Fruit fly (Drosophila melanogaster): ENCODE results near the gene CG32409.

CG32409 gene

DNA sequence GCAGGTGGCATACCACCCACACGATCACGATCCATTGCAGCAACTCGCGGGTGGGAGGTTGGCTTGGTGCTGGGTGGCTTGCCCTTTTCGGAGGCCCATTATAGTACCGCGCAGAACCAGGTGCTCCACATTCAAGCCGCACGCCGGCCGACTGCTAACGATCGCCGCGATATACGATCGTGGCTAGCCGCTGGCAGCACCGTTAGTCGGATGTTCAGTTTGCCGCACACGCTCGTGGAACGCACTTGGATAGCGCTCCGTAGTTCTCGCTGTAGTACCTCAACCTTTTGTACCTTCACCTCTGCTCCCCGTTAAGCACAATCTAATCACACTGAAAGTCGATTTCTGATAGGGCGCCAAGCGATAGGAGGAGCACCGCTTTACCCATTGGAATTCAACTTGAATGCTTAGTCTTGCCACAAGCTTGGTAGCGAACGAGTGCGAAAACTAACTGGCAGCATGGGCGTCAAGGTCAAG is 24.4 kb downstream of the CG32409 start, which contains the start of gene CG33523 (continued):
- TF ChIP-seq Atf3 (GFP tag; optimal IDR thresholded peaks at IDR 0.05): no peak
- TF ChIP-seq wdn (GFP tag; IDR thresholded peaks at IDR 0.05): no peak
- no peak for TF ChIP-seq run (tag; optimal IDR thresholded peaks at IDR 0.05)
- no peak for TF ChIP-seq Elba2 (GFP tag; optimal IDR thresholded peaks at IDR 0.05)
- TF ChIP-seq CG4854 (GFP tag; optimal IDR thresholded peaks at IDR 0.05): no peak
- TF ChIP-seq CG30020 (tag; optimal IDR thresholded peaks at IDR 0.05): no peak
- TF ChIP-seq CG12659 (GFP tag; optimal IDR thresholded peaks at IDR 0.05): no peak
- TF ChIP-seq CG1832 (GFP tag; optimal IDR thresholded peaks at IDR 0.05): no peak
- no peak for TF ChIP-seq CG2199 (GFP tag; IDR thresholded peaks at IDR 0.05)
- peak; percentile 39; the same call in 1 of the 2 replicates for TF ChIP-seq Atf6 (GFP tag; IDR thresholded peaks at IDR 0.05)
- peak; percentile 58 for TF ChIP-seq Jarid2 (GFP tag; optimal IDR thresholded peaks at IDR 0.05)
- TF ChIP-seq Med (GFP tag): peak; percentile 76
- TF ChIP-seq CG9609 (GFP tag; optimal IDR thresholded peaks at IDR 0.05): no peak
- 0 out of 2 replicates have a peak, but pooled peaks have one; percentile 14 for TF ChIP-seq Ptx1 (GFP tag; IDR thresholded peaks at IDR 0.05)
- TF ChIP-seq CG6765 (GFP tag; optimal IDR thresholded peaks at IDR 0.05): no peak
- no peak for TF ChIP-seq croc (GFP tag; conservative IDR thresholded peaks at IDR 0.05)
- TF ChIP-seq Eip74EF (GFP tag; optimal IDR thresholded peaks at IDR 0.05): no peak
- TF ChIP-seq Drgx (GFP tag; IDR thresholded peaks at IDR 0.05): no peak
- peak; percentile 27 for TF ChIP-seq Nf-YC (tag; optimal IDR thresholded peaks at IDR 0.05)
- TF ChIP-seq Neu2 (GFP tag; optimal IDR thresholded peaks at IDR 0.05; ENCODE audit: borderline replicate concordance): no peak
- TF ChIP-seq ERR (GFP tag; optimal IDR thresholded peaks at IDR 0.05): peak; percentile 12
- no peak for TF ChIP-seq inv (GFP tag; IDR thresholded peaks at IDR 0.05; ENCODE audit: partially characterized antibody)
- peak; percentile 11 for TF ChIP-seq gro (GFP tag; optimal IDR thresholded peaks at IDR 0.05)
- no peak for TF ChIP-seq CG7839 (tag; optimal IDR thresholded peaks at IDR 0.05)
- no peak for TF ChIP-seq CG31388 (GFP tag; optimal IDR thresholded peaks at IDR 0.05)
- TF ChIP-seq CG12769 (tag; optimal IDR thresholded peaks at IDR 0.05): peak; percentile 9
- no peak for TF ChIP-seq stc (GFP tag; IDR thresholded peaks at IDR 0.05)
- no peak for TF ChIP-seq CG17568 (GFP tag; optimal IDR thresholded peaks at IDR 0.05)
- TF ChIP-seq kni (GFP tag; optimal IDR thresholded peaks at IDR 0.05): peak; percentile 80
- TF ChIP-seq mam (GFP tag; optimal IDR thresholded peaks at IDR 0.05): no peak
- TF ChIP-seq CG7271 (tag; optimal IDR thresholded peaks at IDR 0.05): no peak
- TF ChIP-seq dmrt11E (tag; optimal IDR thresholded peaks at IDR 0.05): no peak
- TF ChIP-seq Mes4 (GFP tag; optimal IDR thresholded peaks at IDR 0.05): no peak
- TF ChIP-seq CG1603 (tag; optimal IDR thresholded peaks at IDR 0.05): no peak
- TF ChIP-seq slbo (GFP tag; IDR thresholded peaks at IDR 0.05): no peak
- no peak for TF ChIP-seq CG33557 (GFP tag; optimal IDR thresholded peaks at IDR 0.05)
- TF ChIP-seq CG2875 (GFP tag; optimal IDR thresholded peaks at IDR 0.05): no peak
- no peak for TF ChIP-seq CG3407 (GFP tag; optimal IDR thresholded peaks at IDR 0.05)
- no peak for TF ChIP-seq salm (tag; optimal IDR thresholded peaks at IDR 0.05)
- no peak for TF ChIP-seq HLH4C (GFP tag; IDR thresholded peaks at IDR 0.05; ENCODE audit: partially characterized antibody)
- TF ChIP-seq bbx (GFP tag; IDR thresholded peaks at IDR 0.05; ENCODE audit: partially characterized antibody): no peak
- no peak for TF ChIP-seq bcd (GFP tag; optimal IDR thresholded peaks at IDR 0.05)
- no peak for TF ChIP-seq dati (GFP tag; IDR thresholded peaks at IDR 0.05)
- TF ChIP-seq tin (GFP tag; optimal IDR thresholded peaks at IDR 0.05): no peak
- TF ChIP-seq ttk (GFP tag; IDR thresholded peaks at IDR 0.05): no peak
- no peak for TF ChIP-seq B-H1 (GFP tag; IDR thresholded peaks at IDR 0.05)
- no peak for TF ChIP-seq CG8359 (GFP tag; optimal IDR thresholded peaks at IDR 0.05; ENCODE audit: borderline replicate concordance)
- TF ChIP-seq CrebB (tag; optimal IDR thresholded peaks at IDR 0.05): no peak
- no peak for TF ChIP-seq CG5180 (GFP tag; optimal IDR thresholded peaks at IDR 0.05)
- no peak for TF ChIP-seq CG8290 (GFP tag; optimal IDR thresholded peaks at IDR 0.05)
- TF ChIP-seq CG8290 (tag; optimal IDR thresholded peaks at IDR 0.05): peak in 1 of 2 experiments; percentile 53
